Worm (Caenorhabditis elegans) whole organism, L4 larva: ENCODE data around the gene rga-1.

Experiments
- fkh-10 ChIP-seq: fragments of 150-350 bp; optimal IDR thresholded peaks from 2 replicates; lab custom pipeline; 2014; ENCODE audit warnings: missing biosample characterization, missing genetic modification reagents, missing genetic modification characterization
- hlh-30 ChIP-seq: sonication (generic microtip); optimal IDR thresholded peaks from 2 replicates; lab custom pipeline; 2017; ENCODE audit warnings: antibody characterized with exemption, mild to moderate bottlenecking, missing genetic modification characterization, missing compliant biosample characterization; ENCODE audit not compliant: insufficient read depth
- lin-15B ChIP-seq: fragments of 150-350 bp; sonication (generic microtip); optimal IDR thresholded peaks from 3 replicates; lab custom pipeline; 2014; ENCODE audit warnings: missing biosample characterization, missing genetic modification characterization
- mdt-29 ChIP-seq: fragments of 200-800 bp; sonication (Bioruptor generic); IDR thresholded peaks from 2 replicates; pipeline ENCODE4 v1.3.6; 2022; ENCODE audit warnings: missing genetic modification reagents, missing genetic modification characterization, missing compliant biosample characterization
- nhr-11 ChIP-seq: fragments of 150-350 bp; optimal IDR thresholded peaks from 2 replicates; lab custom pipeline; 2014; ENCODE audit warnings: missing biosample characterization, missing genetic modification characterization
- skn-1 ChIP-seq: fragments of 150-350 bp; optimal IDR thresholded peaks from 2 replicates; lab custom pipeline; 2014; ENCODE audit warnings: missing biosample characterization, missing genetic modification characterization
- snpc-4 ChIP-seq: fragments of 150-350 bp; optimal IDR thresholded peaks from 2 replicates; lab custom pipeline; 2014; ENCODE audit warnings: missing biosample characterization, missing genetic modification characterization
- unc-62 ChIP-seq, 3 experiments: fragments of 150-350 bp in 1 of 3; sonication (generic microtip); optimal IDR thresholded peaks in 2 of 3; peaks in 1 of 3; 1 replicate in 1 of 3; 2 replicates in 2 of 3; lab custom pipeline; 2014 to 2017; ENCODE audit warnings: missing biosample characterization in 3 of 3, missing genetic modification characterization in 3 of 3, missing genetic modification reagents in 3 of 3, missing genotype in 1 of 3
- zfp-2 ChIP-seq: sonication (generic microtip); optimal IDR thresholded peaks from 2 replicates; lab custom pipeline; 2016; ENCODE audit warnings: mild to moderate bottlenecking, missing genetic modification characterization, missing compliant biosample characterization

ce11 chrII:11479076-11479475, 14.4 kb downstream of the rga-1 start, which contains the start of gene W02B12.12:
- TF ChIP-seq nhr-11 (no peak), zfp-2 (no peak), snpc-4 (tag; lab: Kevin White, UChicago) (no peak), hlh-30 (tag; lab: Kevin White, UChicago) (no peak), unc-62 (GFP tag; optimal IDR thresholded peaks at IDR 0.05 in 1 of 2; lab: Kevin White, UChicago) (peak in 1 of 2 experiments; percentile 73), unc-62 (tag; optimal IDR thresholded peaks at IDR 0.05; lab: Kevin White, UChicago) (no peak), mdt-29 (no peak), lin-15B (tag; lab: Kevin White, UChicago) (no peak), skn-1 (no peak), fkh-10 (GFP tag; lab: Kevin White, UChicago) (no peak)
